Worm (Caenorhabditis elegans): ENCODE data around the gene otpl-3.

- TF ChIP-seq W03F9.2 (tag; optimal IDR thresholded peaks at IDR 0.05) (no peak), dao-5 (tag; optimal IDR thresholded peaks at IDR 0.05) (no peak)
Measured at ce11 chrX:6946789-6947188, 22.2 kb upstream of the otpl-3 start.

Data from whole organism, L4/young adult.